Fruit fly (Drosophila melanogaster) whole organism, embryonic: ENCODE measurements around the gene CG4025.

Source experiments
- Aef1 ChIP-seq: fragments of 200-800 bp; sonication (Bioruptor generic); IDR thresholded peaks from 3 replicates; pipeline ENCODE4 v1.3.6; 2022; ENCODE audit warnings: missing biosample characterization, missing genetic modification characterization
- Atf3 ChIP-seq: fragments of 200-800 bp; sonication (Bioruptor generic); optimal IDR thresholded peaks from 3 replicates; lab custom pipeline; 2016; ENCODE audit warnings: missing biosample characterization, missing genetic modification characterization
- BtbVII ChIP-seq: fragments of 200-800 bp; sonication (Bioruptor generic); optimal IDR thresholded peaks from 3 replicates; lab custom pipeline; 2017; ENCODE audit warnings: missing biosample characterization, mild to moderate bottlenecking, missing genetic modification characterization
- Bteb2 ChIP-seq: fragments of 200-800 bp; sonication (Bioruptor generic); optimal IDR thresholded peaks from 2 replicates; lab custom pipeline; 2016; ENCODE audit warnings: missing biosample characterization, missing genetic modification characterization
- CG10431 ChIP-seq: fragments of 200-800 bp; sonication (Bioruptor generic); optimal IDR thresholded peaks from 3 replicates; lab custom pipeline; 2018; ENCODE audit warnings: missing biosample characterization, mild to moderate bottlenecking, missing genetic modification characterization
- CG10543 ChIP-seq: fragments of 200-800 bp; sonication (Bioruptor generic); optimal IDR thresholded peaks from 3 replicates; lab custom pipeline; 2017; ENCODE audit warnings: missing biosample characterization, mild to moderate bottlenecking, missing genetic modification characterization, moderate library complexity
- CG10654 ChIP-seq: fragments of 200-800 bp; sonication (Bioruptor generic); optimal IDR thresholded peaks from 2 replicates; lab custom pipeline; 2016; ENCODE audit warnings: missing biosample characterization, missing genetic modification characterization
- CG12299 ChIP-seq: fragments of 200-800 bp; sonication (Bioruptor generic); optimal IDR thresholded peaks from 2 replicates; lab custom pipeline; 2018; ENCODE audit warnings: missing biosample characterization, mild to moderate bottlenecking, missing genetic modification characterization
- CG1233 ChIP-seq: fragments of 200-800 bp; sonication (Bioruptor generic); optimal IDR thresholded peaks from 4 replicates; lab custom pipeline; 2018; ENCODE audit warnings: missing biosample characterization, mild to moderate bottlenecking, missing genetic modification characterization
- CG15011 ChIP-seq: fragments of 200-800 bp; sonication (Bioruptor generic); optimal IDR thresholded peaks from 3 replicates; lab custom pipeline; 2018; ENCODE audit warnings: missing biosample characterization, mild to moderate bottlenecking, missing genetic modification characterization
- CG15479 ChIP-seq: fragments of 200-800 bp; sonication (Bioruptor generic); optimal IDR thresholded peaks from 3 replicates; lab custom pipeline; 2019; ENCODE audit warnings: missing biosample characterization, mild to moderate bottlenecking, missing genetic modification characterization, moderate library complexity
- CG16815 ChIP-seq: fragments of 200-800 bp; sonication (Bioruptor generic); optimal IDR thresholded peaks from 3 replicates; lab custom pipeline; 2017; ENCODE audit warnings: missing biosample characterization, mild to moderate bottlenecking, missing genetic modification characterization
- CG16863 ChIP-seq: fragments of 200-800 bp; sonication (Bioruptor generic); optimal IDR thresholded peaks from 3 replicates; lab custom pipeline; 2016; ENCODE audit warnings: missing biosample characterization, missing genetic modification characterization
- CG17385 ChIP-seq: fragments of 200-800 bp; sonication (Bioruptor generic); optimal IDR thresholded peaks from 3 replicates; lab custom pipeline; 2018; ENCODE audit warnings: missing biosample characterization, mild to moderate bottlenecking, missing genetic modification characterization
- CG1832 ChIP-seq: fragments of 200-800 bp; sonication (Bioruptor generic); optimal IDR thresholded peaks from 2 replicates; lab custom pipeline; 2017; ENCODE audit warnings: missing biosample characterization, mild to moderate bottlenecking, missing genetic modification characterization, inconsistent platforms
- CG4617 ChIP-seq: fragments of 200-800 bp; sonication (Bioruptor generic); optimal IDR thresholded peaks from 3 replicates; lab custom pipeline; 2016; ENCODE audit warnings: missing biosample characterization, missing genetic modification characterization, borderline replicate concordance
- CG7372 ChIP-seq: fragments of 200-800 bp; sonication (Bioruptor generic); IDR thresholded peaks from 2 replicates; pipeline ENCODE4 v1.3.6; 2022; ENCODE audit warnings: missing biosample characterization, missing genetic modification characterization
- CG8944 ChIP-seq: fragments of 200-800 bp; sonication (Bioruptor generic); optimal IDR thresholded peaks from 3 replicates; lab custom pipeline; 2016; ENCODE audit warnings: missing biosample characterization, missing genetic modification characterization
- Deaf1 ChIP-seq: fragments of 200-800 bp; optimal IDR thresholded peaks from 3 replicates; lab custom pipeline; 2019; ENCODE audit warnings: missing biosample characterization, mild to moderate bottlenecking, missing genetic modification characterization, moderate library complexity
- Doc2 ChIP-seq: fragments of 200-800 bp; sonication (Bioruptor generic); IDR thresholded peaks from 2 replicates; pipeline ENCODE4 v1.3.6; 2022; ENCODE audit warnings: missing biosample characterization, missing genetic modification characterization
- Hand ChIP-seq: fragments of 200-800 bp; sonication (Bioruptor generic); optimal IDR thresholded peaks from 2 replicates; lab custom pipeline; 2017; ENCODE audit warnings: mild to moderate bottlenecking, missing biosample characterization, missing genetic modification reagents, missing genetic modification characterization
- Jarid2 ChIP-seq: fragments of 200-800 bp; sonication (Bioruptor generic); optimal IDR thresholded peaks from 3 replicates; lab custom pipeline; 2017; ENCODE audit warnings: mild to moderate bottlenecking, missing biosample characterization, missing genetic modification reagents, missing genetic modification characterization
- Lhr ChIP-seq: fragments of 200-800 bp; sonication (Bioruptor generic); optimal IDR thresholded peaks from 3 replicates; lab custom pipeline; 2017; ENCODE audit warnings: mild to moderate bottlenecking, missing biosample characterization, missing genetic modification reagents, missing genetic modification characterization
- Lpt ChIP-seq: fragments of >200 bp; optimal IDR thresholded peaks from 2 replicates; lab custom pipeline; 2018; ENCODE audit warnings: missing biosample characterization, missing genetic modification characterization
- Meics ChIP-seq: fragments of 200-800 bp; sonication (Bioruptor generic); optimal IDR thresholded peaks from 2 replicates; lab custom pipeline; 2017; ENCODE audit warnings: missing biosample characterization, mild to moderate bottlenecking, missing genetic modification characterization
- NK7.1 ChIP-seq: fragments of 200-800 bp; sonication (Bioruptor generic); optimal IDR thresholded peaks from 3 replicates; lab custom pipeline; 2016; ENCODE audit warnings: missing biosample characterization, missing genetic modification characterization
- NfI ChIP-seq: fragments of 200-800 bp; sonication (Bioruptor generic); optimal IDR thresholded peaks from 3 replicates; lab custom pipeline; 2018; ENCODE audit warnings: missing biosample characterization, mild to moderate bottlenecking, missing genetic modification characterization, moderate library complexity
- PHDP ChIP-seq: fragments of 200-800 bp; sonication (Bioruptor generic); optimal IDR thresholded peaks from 3 replicates; lab custom pipeline; 2018; ENCODE audit warnings: missing biosample characterization, mild to moderate bottlenecking, missing genetic modification characterization, moderate library complexity
- Rx ChIP-seq: fragments of 200-800 bp; sonication (Bioruptor generic); IDR thresholded peaks from 2 replicates; pipeline ENCODE4 v1.3.6; 2022; ENCODE audit warnings: missing biosample characterization, missing genetic modification characterization
- Sox100B ChIP-seq: fragments of 200-800 bp; sonication (Bioruptor generic); optimal IDR thresholded peaks from 3 replicates; lab custom pipeline; 2018; ENCODE audit warnings: missing biosample characterization, mild to moderate bottlenecking, missing genetic modification characterization
- Trl ChIP-seq, 3 experiments: fragments of >200 bp in 2 of 3; fragments of 200-800 bp in 1 of 3; sonication (Bioruptor generic) in 1 of 3; optimal IDR thresholded peaks; 2 replicates in 1 of 3; 3 replicates in 2 of 3; lab custom pipeline; 2016 to 2017; ENCODE audit warnings: missing biosample characterization in 1 of 3, missing genetic modification characterization in 1 of 3
- ac ChIP-seq: fragments of 200-800 bp; sonication (Bioruptor generic); optimal IDR thresholded peaks from 3 replicates; lab custom pipeline; 2017; ENCODE audit warnings: missing biosample characterization, mild to moderate bottlenecking, missing genetic modification characterization
- ap ChIP-seq: fragments of 200-800 bp; sonication (Bioruptor generic); IDR thresholded peaks from 2 replicates; pipeline ENCODE4 v1.3.6; 2022; ENCODE audit warnings: missing biosample characterization, missing genetic modification characterization
- crol ChIP-seq: fragments of 200-800 bp; sonication (Bioruptor generic); IDR thresholded peaks from 2 replicates; pipeline ENCODE4 v1.3.6; 2022; ENCODE audit warnings: missing biosample characterization, missing genetic modification characterization
- cwo ChIP-seq: fragments of 200-800 bp; sonication (Bioruptor generic); optimal IDR thresholded peaks from 3 replicates; lab custom pipeline; 2017; ENCODE audit warnings: missing biosample characterization, missing genetic modification characterization, mild to moderate bottlenecking, moderate library complexity, missing genetic modification reagents
- dan ChIP-seq: fragments of 200-800 bp; sonication (Bioruptor generic); IDR thresholded peaks from 2 replicates; pipeline ENCODE4 v1.3.6; 2022; ENCODE audit warnings: missing biosample characterization, missing genetic modification characterization
- dmrt99B ChIP-seq: fragments of 200-800 bp; sonication (Bioruptor generic); optimal IDR thresholded peaks from 2 replicates; lab custom pipeline; 2018; ENCODE audit warnings: missing biosample characterization, mild to moderate bottlenecking, missing genetic modification characterization, moderate library complexity
- gce ChIP-seq: fragments of 200-800 bp; sonication (Bioruptor generic); IDR thresholded peaks from 3 replicates; pipeline ENCODE4 v1.3.6; 2022; ENCODE audit warnings: missing biosample characterization, missing genetic modification characterization
- gt ChIP-seq: fragments of 200-800 bp; sonication (Bioruptor generic); IDR thresholded peaks from 2 replicates; pipeline ENCODE4 v1.3.6; 2022; ENCODE audit warnings: missing biosample characterization, missing genetic modification characterization
- pita ChIP-seq: fragments of 200-800 bp; sonication (Bioruptor generic); optimal IDR thresholded peaks from 2 replicates; lab custom pipeline; 2017; ENCODE audit warnings: missing biosample characterization, mild to moderate bottlenecking, missing genetic modification characterization
- pnt ChIP-seq: fragments of 200-800 bp; sonication (Bioruptor generic); optimal IDR thresholded peaks from 3 replicates; lab custom pipeline; 2016; ENCODE audit warnings: missing biosample characterization, missing genetic modification characterization
- tna ChIP-seq: fragments of 200-800 bp; sonication (Bioruptor generic); IDR thresholded peaks from 2 replicates; pipeline ENCODE4 v1.3.6; 2022; ENCODE audit warnings: missing biosample characterization, missing genetic modification characterization; ENCODE audit not compliant: partially characterized antibody
- tx ChIP-seq: fragments of 200-800 bp; sonication (Bioruptor generic); optimal IDR thresholded peaks from 2 replicates; lab custom pipeline; 2016; ENCODE audit warnings: missing biosample characterization, missing genetic modification characterization
- wor ChIP-seq: fragments of 200-800 bp; sonication (Bioruptor generic); IDR thresholded peaks from 2 replicates; pipeline ENCODE4 v1.3.6; 2022; ENCODE audit warnings: missing biosample characterization, missing genetic modification characterization
- zen2 ChIP-seq: fragments of 200-800 bp; sonication (Bioruptor generic); IDR thresholded peaks from 3 replicates; pipeline ENCODE4 v1.3.6; 2022; ENCODE audit warnings: missing biosample characterization, missing genetic modification characterization; ENCODE audit not compliant: partially characterized antibody
- zfh1 ChIP-seq: fragments of 200-800 bp; sonication (Bioruptor generic); IDR thresholded peaks from 3 replicates; pipeline ENCODE4 v1.3.6; 2022; ENCODE audit warnings: missing biosample characterization, missing genetic modification characterization

Gene CG4025

dm6 chrX:2041981-2042847 is 34.6 kb upstream of the CG4025 start, which contains the start of the genes Actn and usp (continued):
- peak; percentile 13; the same call in 1 of the 3 replicates for TF ChIP-seq zfh1
- no peak for TF ChIP-seq CG10431
- no peak for TF ChIP-seq pnt
- TF ChIP-seq Lpt (GFP tag; lab: Kevin White, UChicago), result no peak
- peak; percentile 89 for TF ChIP-seq CG17385 (GFP tag; lab: Kevin White, UChicago)
- no peak for TF ChIP-seq ac
- TF ChIP-seq gce (GFP tag; lab: Robert Waterston, UW), result no peak
- no peak for TF ChIP-seq Rx
- no peak for TF ChIP-seq CG4617
- TF ChIP-seq Meics (GFP tag; lab: Kevin White, UChicago), result peak; percentile 22
- no peak for TF ChIP-seq pita (GFP tag; lab: Kevin White, UChicago)
- TF ChIP-seq Bteb2 (GFP tag; lab: Kevin White, UChicago), result no peak
- no peak for TF ChIP-seq CG12299 (tag; lab: Kevin White, UChicago)
- TF ChIP-seq gt, result no peak
- no peak for TF ChIP-seq Jarid2
- TF ChIP-seq zen2, result no peak
- no peak for TF ChIP-seq NfI (GFP tag; lab: Kevin White, UChicago)
- TF ChIP-seq PHDP (tag; lab: Kevin White, UChicago), result peak; percentile 28
- TF ChIP-seq tx (GFP tag; lab: Kevin White, UChicago), result no peak
- no peak for TF ChIP-seq CG10543 (GFP tag; lab: Kevin White, UChicago)
- no peak for TF ChIP-seq ap (GFP tag; lab: Robert Waterston, UW)
- TF ChIP-seq CG16815 (GFP tag; lab: Kevin White, UChicago), result no peak
- no peak for TF ChIP-seq BtbVII (GFP tag; lab: Kevin White, UChicago)
- TF ChIP-seq Doc2 (GFP tag; lab: Robert Waterston, UW), result no peak
- peak; percentile 16 for TF ChIP-seq CG15479
- no peak for TF ChIP-seq CG7372 (GFP tag; lab: Robert Waterston, UW)
- no peak for TF ChIP-seq cwo (GFP tag; lab: Kevin White, UChicago)
- TF ChIP-seq Aef1 (GFP tag; lab: Robert Waterston, UW), result no peak
- no peak for TF ChIP-seq wor (GFP tag; lab: Robert Waterston, UW)
- TF ChIP-seq CG16863 (GFP tag; lab: Kevin White, UChicago), result no peak
- TF ChIP-seq CG1233, result no peak
- TF ChIP-seq CG8944 (GFP tag; lab: Kevin White, UChicago), result no peak
- TF ChIP-seq Hand (GFP tag; lab: Kevin White, UChicago), result no peak
- TF ChIP-seq Sox100B (GFP tag; lab: Kevin White, UChicago), result no peak
- TF ChIP-seq tna (GFP tag; lab: Robert Waterston, UW), result no peak
- no peak for TF ChIP-seq Deaf1 (tag; lab: Kevin White, UChicago)
- TF ChIP-seq CG10654 (GFP tag; lab: Kevin White, UChicago), result no peak
- no peak for TF ChIP-seq CG1832 (GFP tag; lab: Kevin White, UChicago)
- TF ChIP-seq crol (GFP tag; lab: Robert Waterston, UW), result peak; percentile 82
- TF ChIP-seq dan (GFP tag; lab: Robert Waterston, UW), result no peak
- TF ChIP-seq Atf3, result no peak
- TF ChIP-seq dmrt99B, result peak; percentile 22
- TF ChIP-seq Lhr (GFP tag; lab: Kevin White, UChicago), result peak; percentile 59
- TF ChIP-seq CG15011 (GFP tag; lab: Kevin White, UChicago), result no peak
- TF ChIP-seq NK7.1 (GFP tag; lab: Kevin White, UChicago), result no peak
- TF ChIP-seq Trl (optimal IDR thresholded peaks at IDR 0.05; lab: Kevin White, UChicago), result no peak
- no peak for TF ChIP-seq Trl (GFP tag; optimal IDR thresholded peaks at IDR 0.05; lab: Kevin White, UChicago)
